Worm (Caenorhabditis elegans) whole organism, late embryonic: ENCODE results near the gene rga-4.

Source experiments
- K09A11.1 ChIP-seq: sonication (generic microtip); optimal IDR thresholded peaks from 2 replicates; lab custom pipeline; 2017; ENCODE audit warnings: antibody characterized with exemption, mild to moderate bottlenecking, missing genetic modification characterization, missing compliant biosample characterization; ENCODE audit not compliant: insufficient read depth
- ceh-9 ChIP-seq: sonication (generic microtip); optimal IDR thresholded peaks from 2 replicates; lab custom pipeline; 2016; ENCODE audit warnings: mild to moderate bottlenecking, missing genetic modification characterization, inconsistent platforms, missing compliant biosample characterization
- fkh-10 ChIP-seq: fragments of 150-350 bp; optimal IDR thresholded peaks from 2 replicates; lab custom pipeline; 2014; ENCODE audit warnings: missing biosample characterization, missing genetic modification reagents, missing genetic modification characterization
- fkh-6 ChIP-seq: sonication (generic microtip); optimal IDR thresholded peaks from 2 replicates; lab custom pipeline; 2016; ENCODE audit warnings: missing genetic modification characterization, missing compliant biosample characterization
- hlh-6 ChIP-seq: sonication (generic microtip); optimal IDR thresholded peaks from 2 replicates; lab custom pipeline; 2016; ENCODE audit warnings: missing genotype, missing genetic modification characterization, missing compliant biosample characterization
- lin-11 ChIP-seq: fragments of 200-800 bp; sonication (Bioruptor generic); optimal IDR thresholded peaks from 2 replicates; lab custom pipeline; 2018; ENCODE audit warnings: mild to moderate bottlenecking, missing genetic modification characterization, missing compliant biosample characterization
- mec-3 ChIP-seq: sonication (generic microtip); optimal IDR thresholded peaks from 2 replicates; lab custom pipeline; 2016; ENCODE audit warnings: borderline replicate concordance, missing genetic modification characterization, missing compliant biosample characterization
- nhr-11 ChIP-seq: fragments of 150-350 bp; optimal IDR thresholded peaks from 2 replicates; lab custom pipeline; 2014; ENCODE audit warnings: missing biosample characterization, missing genetic modification characterization
- tbx-2 ChIP-seq: sonication (generic microtip); optimal IDR thresholded peaks from 2 replicates; lab custom pipeline; 2016; ENCODE audit warnings: missing genetic modification characterization, missing compliant biosample characterization
- unc-55 ChIP-seq: sonication (generic microtip); optimal IDR thresholded peaks from 2 replicates; lab custom pipeline; 2017; ENCODE audit warnings: missing biosample characterization, missing genetic modification reagents, missing genetic modification characterization

DNA sequence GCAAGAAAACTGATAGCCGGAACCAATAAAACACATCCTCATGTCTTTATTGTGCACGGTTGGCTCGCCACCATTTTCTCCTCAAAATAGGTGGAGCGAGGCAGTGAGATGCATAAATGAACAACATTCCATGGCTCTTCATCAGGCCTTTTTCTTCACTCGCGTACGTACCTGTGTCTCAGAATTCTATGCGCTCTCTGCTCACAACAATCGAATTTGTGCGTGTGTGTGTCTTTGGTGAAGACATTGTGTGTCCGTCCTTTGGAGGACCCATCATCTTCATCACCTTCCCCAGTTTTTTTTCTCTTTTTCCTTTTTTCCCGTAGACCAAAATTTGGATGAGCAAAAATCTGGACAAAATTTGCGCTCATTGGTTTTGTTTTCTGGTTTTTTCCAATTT is 39.2 kb upstream of the rga-4 start:
- no peak for TF ChIP-seq tbx-2
- TF ChIP-seq lin-11 (tag; lab: Kevin White, UChicago), result no peak
- TF ChIP-seq nhr-11 (tag; lab: Kevin White, UChicago), result no peak
- TF ChIP-seq unc-55 (GFP tag; lab: Kevin White, UChicago), result no peak
- TF ChIP-seq hlh-6 (tag; lab: Kevin White, UChicago), result no peak
- no peak for TF ChIP-seq ceh-9
- no peak for TF ChIP-seq K09A11.1 (tag; lab: Kevin White, UChicago)
- no peak for TF ChIP-seq fkh-6
- TF ChIP-seq fkh-10 (GFP tag; lab: Kevin White, UChicago), result no peak
- no peak for TF ChIP-seq mec-3 (tag; lab: Kevin White, UChicago)
